Fruit fly (Drosophila melanogaster) whole organism, embryonic: ENCODE results near the gene Atf3.

Experiments used
- Aef1 ChIP-seq: fragments of 200-800 bp; sonication (Bioruptor generic); IDR thresholded peaks from 3 replicates; pipeline ENCODE4 v1.3.6; 2022; ENCODE audit warnings: missing biosample characterization, missing genetic modification characterization
- CG11456 ChIP-seq: fragments of 200-800 bp; sonication (Bioruptor generic); IDR thresholded peaks from 3 replicates; pipeline ENCODE4 v1.3.6; 2022; ENCODE audit warnings: missing biosample characterization, missing genetic modification characterization
- CG12391 ChIP-seq: fragments of 200-800 bp; sonication (Bioruptor generic); optimal IDR thresholded peaks from 3 replicates; lab custom pipeline; 2018; ENCODE audit warnings: missing biosample characterization, mild to moderate bottlenecking, missing genetic modification characterization, moderate library complexity
- CG13894 ChIP-seq: fragments of 200-800 bp; sonication (Bioruptor generic); optimal IDR thresholded peaks from 3 replicates; lab custom pipeline; 2018; ENCODE audit warnings: missing biosample characterization, mild to moderate bottlenecking, missing genetic modification characterization, moderate library complexity
- CG14014 ChIP-seq: fragments of 200-800 bp; sonication (Bioruptor generic); IDR thresholded peaks from 2 replicates; pipeline ENCODE4 v1.3.6; 2022; ENCODE audit warnings: missing biosample characterization, missing genetic modification characterization
- CG14710 ChIP-seq: fragments of 200-800 bp; sonication (Bioruptor generic); optimal IDR thresholded peaks from 3 replicates; lab custom pipeline; 2019; ENCODE audit warnings: missing biosample characterization, mild to moderate bottlenecking, missing genetic modification characterization, moderate library complexity
- CG15269 ChIP-seq: fragments of 200-800 bp; sonication (Bioruptor generic); optimal IDR thresholded peaks from 2 replicates; lab custom pipeline; 2018; ENCODE audit warnings: missing biosample characterization, mild to moderate bottlenecking, missing genetic modification characterization, moderate library complexity
- CG15514 ChIP-seq: fragments of 200-800 bp; sonication (Bioruptor generic); optimal IDR thresholded peaks from 3 replicates; lab custom pipeline; 2017; ENCODE audit warnings: missing biosample characterization, missing genetic modification characterization, mild to moderate bottlenecking, moderate library complexity, missing genetic modification reagents
- CG17361 ChIP-seq: fragments of 200-800 bp; sonication (Bioruptor generic); IDR thresholded peaks from 3 replicates; pipeline ENCODE4 v1.3.6; 2022; ENCODE audit warnings: missing biosample characterization, missing genetic modification characterization
- CG18262 ChIP-seq: fragments of 200-800 bp; optimal IDR thresholded peaks from 3 replicates; lab custom pipeline; 2019; ENCODE audit warnings: missing biosample characterization, mild to moderate bottlenecking, missing genetic modification characterization, moderate library complexity
- CG31441 ChIP-seq: fragments of 200-800 bp; sonication (Bioruptor generic); IDR thresholded peaks from 2 replicates; pipeline ENCODE4 v1.3.6; 2022; ENCODE audit warnings: missing biosample characterization, missing genetic modification characterization
- CG32772 ChIP-seq: fragments of 200-800 bp; sonication (Bioruptor generic); IDR thresholded peaks from 2 replicates; pipeline ENCODE4 v1.3.6; 2022; ENCODE audit warnings: missing biosample characterization, missing genetic modification characterization
- CG33213 ChIP-seq: fragments of 200-800 bp; sonication (Bioruptor generic); optimal IDR thresholded peaks from 3 replicates; lab custom pipeline; 2016; ENCODE audit warnings: missing biosample characterization, missing genetic modification characterization
- CG34224 ChIP-seq: fragments of 200-800 bp; sonication (Bioruptor generic); IDR thresholded peaks from 3 replicates; pipeline ENCODE4 v1.3.6; 2022; ENCODE audit warnings: missing biosample characterization, missing genetic modification characterization; ENCODE audit not compliant: partially characterized antibody
- CG3726 ChIP-seq: fragments of 200-800 bp; sonication (Bioruptor generic); IDR thresholded peaks from 3 replicates; pipeline ENCODE4, ENCODE4 v1.3.6; 2022; ENCODE audit warnings: missing biosample characterization, missing genetic modification characterization
- CG42726 ChIP-seq: fragments of 200-800 bp; sonication (Bioruptor generic); IDR thresholded peaks from 2 replicates; pipeline ENCODE4 v1.3.6; 2022; ENCODE audit warnings: missing biosample characterization, missing genetic modification characterization; ENCODE audit not compliant: partially characterized antibody
- CG4360 ChIP-seq: fragments of 200-800 bp; sonication (Bioruptor generic); IDR thresholded peaks from 2 replicates; pipeline ENCODE4 v1.3.6; 2022; ENCODE audit warnings: missing biosample characterization, missing genetic modification characterization
- CG4820 ChIP-seq: fragments of 200-800 bp; sonication (Bioruptor generic); optimal IDR thresholded peaks from 3 replicates; lab custom pipeline; 2016; ENCODE audit warnings: missing biosample characterization, missing genetic modification characterization
- CG6689 ChIP-seq: fragments of 200-800 bp; sonication (Bioruptor generic); IDR thresholded peaks from 2 replicates; pipeline ENCODE4 v1.3.6; 2022; ENCODE audit warnings: missing biosample characterization, missing genetic modification characterization
- CG6791 ChIP-seq: fragments of 200-800 bp; sonication (Bioruptor generic); IDR thresholded peaks from 3 replicates; pipeline ENCODE4 v1.3.6; 2022; ENCODE audit warnings: missing biosample characterization, missing genetic modification characterization; ENCODE audit not compliant: partially characterized antibody
- CG8478 ChIP-seq: fragments of >200 bp; optimal IDR thresholded peaks from 2 replicates; lab custom pipeline; 2018
- CG9609 ChIP-seq: fragments of 200-800 bp; sonication (Bioruptor generic); optimal IDR thresholded peaks from 3 replicates; lab custom pipeline; 2016; ENCODE audit warnings: missing biosample characterization, missing genetic modification characterization
- CG9727 ChIP-seq: fragments of 200-800 bp; sonication (Bioruptor generic); optimal IDR thresholded peaks from 3 replicates; lab custom pipeline; 2017; ENCODE audit warnings: missing biosample characterization, mild to moderate bottlenecking, missing genetic modification characterization
- Chrac-16 ChIP-seq: fragments of 200-800 bp; sonication (Bioruptor generic); optimal IDR thresholded peaks from 3 replicates; lab custom pipeline; 2016; ENCODE audit warnings: missing biosample characterization, missing genetic modification characterization
- Dref ChIP-seq: fragments of 200-800 bp; sonication (Bioruptor generic); IDR thresholded peaks from 2 replicates; pipeline ENCODE4 v1.3.6; 2022; ENCODE audit warnings: missing biosample characterization, missing genetic modification characterization
- Hmr ChIP-seq: fragments of 200-800 bp; sonication (Bioruptor generic); optimal IDR thresholded peaks from 3 replicates; lab custom pipeline; 2017; ENCODE audit warnings: mild to moderate bottlenecking, missing biosample characterization, missing genetic modification reagents, missing genetic modification characterization
- Lhr ChIP-seq: fragments of 200-800 bp; sonication (Bioruptor generic); optimal IDR thresholded peaks from 3 replicates; lab custom pipeline; 2017; ENCODE audit warnings: mild to moderate bottlenecking, missing biosample characterization, missing genetic modification reagents, missing genetic modification characterization
- MTF-1 ChIP-seq: fragments of 200-800 bp; sonication (Bioruptor generic); optimal IDR thresholded peaks from 2 replicates; lab custom pipeline; 2018; ENCODE audit warnings: missing biosample characterization, mild to moderate bottlenecking, missing genetic modification characterization, borderline replicate concordance
- NC2β ChIP-seq: fragments of 200-800 bp; sonication (Bioruptor generic); optimal IDR thresholded peaks from 2 replicates; lab custom pipeline; 2016; ENCODE audit warnings: missing biosample characterization, missing genetic modification characterization
- Sox100B ChIP-seq: fragments of 200-800 bp; sonication (Bioruptor generic); optimal IDR thresholded peaks from 3 replicates; lab custom pipeline; 2018; ENCODE audit warnings: missing biosample characterization, mild to moderate bottlenecking, missing genetic modification characterization
- Sry-δ ChIP-seq: fragments of 200-800 bp; sonication (Bioruptor generic); optimal IDR thresholded peaks from 2 replicates; lab custom pipeline; 2016; ENCODE audit warnings: missing biosample characterization, missing genetic modification characterization
- ab ChIP-seq: fragments of 200-800 bp; sonication (Bioruptor generic); optimal IDR thresholded peaks from 2 replicates; lab custom pipeline; 2016; ENCODE audit warnings: missing biosample characterization, missing genetic modification characterization
- ase ChIP-seq: fragments of 200-800 bp; sonication (Bioruptor generic); IDR thresholded peaks from 3 replicates; pipeline ENCODE4 v1.3.6; 2022; ENCODE audit warnings: missing biosample characterization, missing genetic modification characterization
- cas ChIP-seq: fragments of 200-800 bp; sonication (Bioruptor generic); IDR thresholded peaks from 2 replicates; pipeline ENCODE4 v1.3.6; 2022; ENCODE audit warnings: missing biosample characterization, missing genetic modification characterization
- chn ChIP-seq: fragments of 200-800 bp; sonication (Bioruptor generic); optimal IDR thresholded peaks from 2 replicates; lab custom pipeline; 2016; ENCODE audit warnings: missing biosample characterization, missing genetic modification characterization
- cwo ChIP-seq: fragments of 200-800 bp; sonication (Bioruptor generic); optimal IDR thresholded peaks from 3 replicates; lab custom pipeline; 2017; ENCODE audit warnings: missing biosample characterization, missing genetic modification characterization, mild to moderate bottlenecking, moderate library complexity, missing genetic modification reagents
- dati ChIP-seq: fragments of 200-800 bp; sonication (Bioruptor generic); IDR thresholded peaks from 2 replicates; pipeline ENCODE4 v1.3.6; 2022; ENCODE audit warnings: missing biosample characterization, missing genetic modification characterization
- fd64A ChIP-seq: fragments of 200-800 bp; sonication (Bioruptor generic); optimal IDR thresholded peaks from 3 replicates; lab custom pipeline; 2018; ENCODE audit warnings: missing biosample characterization, mild to moderate bottlenecking, missing genetic modification characterization
- gcm ChIP-seq: fragments of 200-800 bp; sonication (Bioruptor generic); optimal IDR thresholded peaks from 2 replicates; lab custom pipeline; 2019; ENCODE audit warnings: missing biosample characterization, mild to moderate bottlenecking, missing genetic modification characterization, moderate library complexity
- gro ChIP-seq: fragments of 200-800 bp; sonication (Bioruptor generic); optimal IDR thresholded peaks from 2 replicates; lab custom pipeline; 2016; ENCODE audit warnings: missing biosample characterization, missing genetic modification characterization
- gt ChIP-seq: fragments of 200-800 bp; sonication (Bioruptor generic); IDR thresholded peaks from 2 replicates; pipeline ENCODE4 v1.3.6; 2022; ENCODE audit warnings: missing biosample characterization, missing genetic modification characterization
- ind ChIP-seq: fragments of 200-800 bp; sonication (Bioruptor generic); optimal IDR thresholded peaks from 3 replicates; lab custom pipeline; 2016; ENCODE audit warnings: missing biosample characterization, missing genetic modification characterization
- lola ChIP-seq, 3 experiments: fragments of >200 bp in 2 of 3; fragments of 200-800 bp in 1 of 3; sonication (Bioruptor generic) in 1 of 3; optimal IDR thresholded peaks; 2 replicates each; lab custom pipeline; 2017 to 2019; ENCODE audit warnings: missing biosample characterization in 3 of 3, missing genetic modification characterization in 3 of 3, mild to moderate bottlenecking in 1 of 3, moderate library complexity in 1 of 3
- pros ChIP-seq: fragments of 200-800 bp; sonication (Bioruptor generic); optimal IDR thresholded peaks from 3 replicates; lab custom pipeline; 2019; ENCODE audit warnings: missing biosample characterization, mild to moderate bottlenecking, missing genetic modification characterization, moderate library complexity
- row ChIP-seq: fragments of 200-800 bp; sonication (Bioruptor generic); IDR thresholded peaks from 3 replicates; pipeline ENCODE4 v1.3.6; 2022; ENCODE audit warnings: missing biosample characterization, missing genetic modification characterization
- sim ChIP-seq: fragments of 200-800 bp; sonication (Bioruptor generic); IDR thresholded peaks from 2 replicates; pipeline ENCODE4 v1.3.6; 2022; ENCODE audit warnings: missing biosample characterization, missing genetic modification characterization
- tio ChIP-seq: fragments of 200-800 bp; sonication (Bioruptor generic); optimal IDR thresholded peaks from 2 replicates; lab custom pipeline; 2017; ENCODE audit warnings: missing biosample characterization, missing genetic modification characterization, inconsistent platforms
- unc-4 ChIP-seq: fragments of 200-800 bp; sonication (Bioruptor generic); IDR thresholded peaks from 2 replicates; pipeline ENCODE4 v1.3.6; 2022; ENCODE audit warnings: missing biosample characterization, missing genetic modification characterization; ENCODE audit not compliant: partially characterized antibody
- unpg ChIP-seq: fragments of 200-800 bp; sonication (Bioruptor generic); optimal IDR thresholded peaks from 3 replicates; lab custom pipeline; 2018; ENCODE audit warnings: missing biosample characterization, mild to moderate bottlenecking, missing genetic modification characterization, moderate library complexity
- zf30C ChIP-seq: fragments of 200-800 bp; sonication (Bioruptor generic); optimal IDR thresholded peaks from 3 replicates; lab custom pipeline; 2018; ENCODE audit warnings: missing biosample characterization, mild to moderate bottlenecking, missing genetic modification characterization
- zfh1 ChIP-seq: fragments of 200-800 bp; sonication (Bioruptor generic); IDR thresholded peaks from 3 replicates; pipeline ENCODE4 v1.3.6; 2022; ENCODE audit warnings: missing biosample characterization, missing genetic modification characterization

The Atf3 gene

dm6 chrX:1272848-1273247 lies 2.2 kb downstream of the Atf3 start (continued):
- no peak for TF ChIP-seq sim (GFP tag; lab: Robert Waterston, UW)
- peak; percentile 60 for TF ChIP-seq CG18262 (tag; lab: Kevin White, UChicago)
- no peak for TF ChIP-seq CG6791 (GFP tag; lab: Robert Waterston, UW)
- TF ChIP-seq Sox100B (GFP tag; lab: Kevin White, UChicago), result peak; percentile 30
- no peak for TF ChIP-seq CG8478
- TF ChIP-seq cwo, result peak; percentile 42
- peak; percentile 61 for TF ChIP-seq CG31441 (GFP tag; lab: Robert Waterston, UW)
- TF ChIP-seq dati (GFP tag; lab: Robert Waterston, UW), result no peak
- peak; percentile 5 for TF ChIP-seq gcm
- TF ChIP-seq cas (GFP tag; lab: Robert Waterston, UW), result no peak
- no peak for TF ChIP-seq CG13894
- no peak for TF ChIP-seq CG33213 (GFP tag; lab: Kevin White, UChicago)
- peak; percentile 58 for TF ChIP-seq CG32772
- TF ChIP-seq CG15269 (tag; lab: Kevin White, UChicago), result peak; percentile 59
- no peak for TF ChIP-seq Sry-δ (GFP tag; lab: Kevin White, UChicago)
- TF ChIP-seq CG12391, result peak; percentile 65
- TF ChIP-seq MTF-1 (GFP tag; lab: Kevin White, UChicago), result no peak
- TF ChIP-seq CG15514 (GFP tag; lab: Kevin White, UChicago), result peak; percentile 13
- TF ChIP-seq CG6689 (GFP tag; lab: Robert Waterston, UW), result peak; percentile 31; the same call in 1 of the 2 replicates
- TF ChIP-seq CG4820, result peak; percentile 59
- no peak for TF ChIP-seq CG4360
- TF ChIP-seq Aef1, result 0 out of 3 replicates have a peak, but pooled peaks have one; percentile 19
- TF ChIP-seq CG11456, result no peak
- peak; percentile 53 for TF ChIP-seq ind
- TF ChIP-seq gro, result peak; percentile 25
- TF ChIP-seq zfh1, result peak; percentile 61; the same call in 1 of the 3 replicates
- peak; percentile 71 for TF ChIP-seq row (GFP tag; lab: Robert Waterston, UW)
- TF ChIP-seq unc-4, result no peak
- no peak for TF ChIP-seq CG3726 (GFP tag; lab: Robert Waterston, UW)
- peak; percentile 59 for TF ChIP-seq NC2β (GFP tag; lab: Kevin White, UChicago)
- no peak for TF ChIP-seq zf30C
- no peak for TF ChIP-seq Dref (GFP tag; lab: Robert Waterston, UW)
- no peak for TF ChIP-seq CG42726 (GFP tag; lab: Robert Waterston, UW)
- no peak for TF ChIP-seq CG34224
- TF ChIP-seq Hmr (GFP tag; lab: Kevin White, UChicago), result peak; percentile 60
- peak; percentile 36 for TF ChIP-seq Chrac-16 (GFP tag; lab: Kevin White, UChicago)
- TF ChIP-seq CG14014 (GFP tag; lab: Robert Waterston, UW), result peak; percentile 61
- peak; percentile 43 for TF ChIP-seq CG14710
- no peak for TF ChIP-seq ab (GFP tag; lab: Kevin White, UChicago)
- peak; percentile 27 for TF ChIP-seq CG9609 (GFP tag; lab: Kevin White, UChicago)
- TF ChIP-seq CG17361 (GFP tag; lab: Robert Waterston, UW), result peak; percentile 56
- no peak for TF ChIP-seq gt
- peak; percentile 35 for TF ChIP-seq tio (GFP tag; lab: Kevin White, UChicago)
- no peak for TF ChIP-seq ase (GFP tag; lab: Robert Waterston, UW)
- no peak for TF ChIP-seq pros (GFP tag; lab: Kevin White, UChicago)
- no peak for TF ChIP-seq chn (GFP tag; lab: Kevin White, UChicago)
- TF ChIP-seq Lhr (GFP tag; lab: Kevin White, UChicago), result no peak
- no peak for TF ChIP-seq fd64A (GFP tag; lab: Kevin White, UChicago)
- peak; percentile 67 for TF ChIP-seq unpg (GFP tag; lab: Kevin White, UChicago)
- TF ChIP-seq lola (GFP tag; optimal IDR thresholded peaks at IDR 0.05; lab: Kevin White, UChicago), result peak in 1 of 3 experiments; percentile 23
- TF ChIP-seq CG9727 (GFP tag; lab: Kevin White, UChicago), result peak; percentile 38
